Fruit fly (Drosophila melanogaster): ENCODE measurements around the gene CG5909.

DNA sequence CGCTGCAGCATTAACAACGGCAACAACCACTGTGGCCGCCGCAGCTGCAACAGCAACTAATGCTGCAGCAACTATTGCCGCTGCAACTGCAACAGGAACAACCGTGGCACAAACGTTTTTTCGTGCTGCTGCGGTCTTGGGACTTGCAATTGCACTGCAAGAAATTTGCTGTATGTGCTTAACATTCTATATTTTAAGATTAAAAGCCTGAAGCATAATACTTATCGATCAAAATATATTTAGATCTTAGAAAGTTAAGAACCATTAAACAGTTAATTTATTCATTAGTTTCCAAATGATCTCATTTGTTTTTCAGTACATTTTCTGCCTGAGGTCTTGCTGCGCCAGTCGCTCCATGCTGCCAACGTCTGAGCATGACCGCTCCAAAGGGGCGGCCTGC, 20.1 kb downstream of the CG5909 start:
- TF ChIP-seq Dfd (GFP tag; optimal IDR thresholded peaks at IDR 0.05) (no peak), Hr78 (GFP tag; optimal IDR thresholded peaks at IDR 0.05) (no peak), Sp1 (GFP tag; optimal IDR thresholded peaks at IDR 0.05) (no peak), pan (optimal IDR thresholded peaks at IDR 0.05) (no peak), br (GFP tag; optimal IDR thresholded peaks at IDR 0.05) (no peak), dmrt93B (GFP tag; optimal IDR thresholded peaks at IDR 0.05) (no peak), lola (GFP tag; optimal IDR thresholded peaks at IDR 0.05) (no peak), h (GFP tag; optimal IDR thresholded peaks at IDR 0.05) (no peak), ey (GFP tag; optimal IDR thresholded peaks at IDR 0.05) (no peak), Hr83 (GFP tag; optimal IDR thresholded peaks at IDR 0.05; ENCODE audit: poor library complexity, severe bottlenecking) (no peak)

All from whole organism, wandering third instar larva.